Fruit fly (Drosophila melanogaster) S2 (cell line): ENCODE measurements around the gene CG12590.

Source experiments
- CG8478 ChIP-seq: fragments of >200 bp; optimal IDR thresholded peaks from 2 replicates; lab custom pipeline; 2018
- CTCF ChIP-seq, 2 experiments: fragments of >200 bp; optimal IDR thresholded peaks; 2 replicates each; lab custom pipeline; 2018

- TF ChIP-seq CG8478 (lab: Kevin White, UChicago) (no peak), CTCF (optimal IDR thresholded peaks at IDR 0.05; lab: Kevin White, UChicago) (no peak)
Observed at dm6 chr3R:5162213-5162612, 2.8 kb downstream of the CG12590 start.
